Fruit fly (Drosophila melanogaster): ENCODE measurements around the gene ninaA.

Gene ninaA

dm6 chr2L:846167-846868 lies 30.8 kb upstream of the ninaA start (continued):
- TF ChIP-seq CG18011 (GFP tag; optimal IDR thresholded peaks at IDR 0.05): no peak
- peak; percentile 74 for TF ChIP-seq CG10979 (tag; optimal IDR thresholded peaks at IDR 0.05)
- TF ChIP-seq NFAT (GFP tag; IDR thresholded peaks at IDR 0.05): 0 out of 2 replicates have a peak, but pooled peaks have one; percentile 30
- peak; percentile 37 for TF ChIP-seq tio (GFP tag; optimal IDR thresholded peaks at IDR 0.05)
- peak; percentile 84 for TF ChIP-seq CG11504 (tag; optimal IDR thresholded peaks at IDR 0.05)
- TF ChIP-seq Atf6 (GFP tag; IDR thresholded peaks at IDR 0.05): no peak
- no peak for TF ChIP-seq CG7745 (tag; optimal IDR thresholded peaks at IDR 0.05)
- no peak for TF ChIP-seq CG10565 (GFP tag; optimal IDR thresholded peaks at IDR 0.05)
- TF ChIP-seq Lim3 (GFP tag; IDR thresholded peaks at IDR 0.05): no peak
- peak; percentile 69 for TF ChIP-seq pnt (GFP tag; optimal IDR thresholded peaks at IDR 0.05)
- peak in 1 of 2 experiments; percentile 61 for TF ChIP-seq crp (GFP tag; optimal IDR thresholded peaks at IDR 0.05)
- no peak for TF ChIP-seq CG10321 (GFP tag; IDR thresholded peaks at IDR 0.05)
- TF ChIP-seq CG1233 (GFP tag; optimal IDR thresholded peaks at IDR 0.05): no peak
- peak; percentile 34 for TF ChIP-seq ap (GFP tag; IDR thresholded peaks at IDR 0.05)
- no peak for TF ChIP-seq TFAM (GFP tag; optimal IDR thresholded peaks at IDR 0.05)
- no peak for TF ChIP-seq sens-2 (GFP tag; IDR thresholded peaks at IDR 0.05)
- TF ChIP-seq croc (GFP tag; conservative IDR thresholded peaks at IDR 0.05): peak; percentile 38; the same call in 2 of the 3 replicates
- TF ChIP-seq Max (GFP tag; optimal IDR thresholded peaks at IDR 0.05): peak; percentile 5
- no peak for TF ChIP-seq CG9876 (GFP tag; optimal IDR thresholded peaks at IDR 0.05)
- no peak for TF ChIP-seq insv (GFP tag; optimal IDR thresholded peaks at IDR 0.05)
- TF ChIP-seq CG7372 (GFP tag; IDR thresholded peaks at IDR 0.05): no peak
- TF ChIP-seq CG4820 (GFP tag; optimal IDR thresholded peaks at IDR 0.05): peak; percentile 54
- TF ChIP-seq CG43689 (GFP tag; IDR thresholded peaks at IDR 0.05): no peak
- TF ChIP-seq gcm2 (GFP tag; optimal IDR thresholded peaks at IDR 0.05): peak; percentile 0
- peak; percentile 66 for TF ChIP-seq CG13424 (tag; optimal IDR thresholded peaks at IDR 0.05)
- TF ChIP-seq bbx (GFP tag; IDR thresholded peaks at IDR 0.05; ENCODE audit: partially characterized antibody): 0 out of 2 replicates have a peak, but pooled peaks have one; percentile 15
- no peak for TF ChIP-seq hbn (GFP tag; IDR thresholded peaks at IDR 0.05; ENCODE audit: partially characterized antibody)
- peak; percentile 63 for TF ChIP-seq bab2 (GFP tag; optimal IDR thresholded peaks at IDR 0.05)
- TF ChIP-seq stwl (tag; optimal IDR thresholded peaks at IDR 0.05): no peak
- TF ChIP-seq aop (GFP tag; IDR thresholded peaks at IDR 0.05): 0 out of 2 replicates have a peak, but pooled peaks have one; percentile 38
- no peak for TF ChIP-seq D (optimal IDR thresholded peaks at IDR 0.05)
- peak; percentile 40 for TF ChIP-seq D (GFP tag; optimal IDR thresholded peaks at IDR 0.05)
- TF ChIP-seq CG3407 (GFP tag; optimal IDR thresholded peaks at IDR 0.05): peak; percentile 36
- TF ChIP-seq pros (GFP tag; optimal IDR thresholded peaks at IDR 0.05): no peak
- no peak for TF ChIP-seq CG7928 (GFP tag; optimal IDR thresholded peaks at IDR 0.05)
- TF ChIP-seq Hr78 (GFP tag; optimal IDR thresholded peaks at IDR 0.05): peak in 1 of 2 experiments; percentile 69
- 0 out of 3 replicates have a peak, but pooled peaks have one; percentile 7 for TF ChIP-seq ase (GFP tag; IDR thresholded peaks at IDR 0.05)
- 0 out of 2 replicates have a peak, but pooled peaks have one; percentile 28 for TF ChIP-seq Ada2b (GFP tag; IDR thresholded peaks at IDR 0.05)
- TF ChIP-seq otp (GFP tag; IDR thresholded peaks at IDR 0.05): peak; percentile 31; the same call in 1 of the 3 replicates
- TF ChIP-seq CG1529 (GFP tag; optimal IDR thresholded peaks at IDR 0.05): peak; percentile 23
- TF ChIP-seq CG6689 (GFP tag; IDR thresholded peaks at IDR 0.05): peak; percentile 67
- TF ChIP-seq CG10147 (GFP tag; optimal IDR thresholded peaks at IDR 0.05): peak; percentile 57
- no peak for TF ChIP-seq CG31388 (GFP tag; optimal IDR thresholded peaks at IDR 0.05)
- peak; percentile 55 for TF ChIP-seq tap (tag; optimal IDR thresholded peaks at IDR 0.05)
- peak; percentile 25 for TF ChIP-seq CG17186 (GFP tag; optimal IDR thresholded peaks at IDR 0.05)
- peak; percentile 25 for TF ChIP-seq CG3163 (GFP tag; optimal IDR thresholded peaks at IDR 0.05)
- TF ChIP-seq Rfx (GFP tag; IDR thresholded peaks at IDR 0.05): peak; percentile 43; the same call in 1 of the 2 replicates
- no peak for TF ChIP-seq sim (GFP tag; IDR thresholded peaks at IDR 0.05)
- peak; percentile 84 for TF ChIP-seq Oli (tag; optimal IDR thresholded peaks at IDR 0.05)

All from whole organism, embryonic.